Worm (Caenorhabditis elegans) whole organism, L2 larva: ENCODE results near the gene W03F8.4.

Source experiments
- C34F6.9 ChIP-seq: fragments of 150-350 bp; optimal IDR thresholded peaks from 2 replicates; lab custom pipeline; 2014; ENCODE audit warnings: missing biosample characterization, missing genetic modification characterization
- F13H6.1 ChIP-seq: sonication (generic microtip); optimal IDR thresholded peaks from 2 replicates; lab custom pipeline; 2016; ENCODE audit warnings: missing genetic modification characterization, missing compliant biosample characterization
- R02D3.7 ChIP-seq: fragments of 150-350 bp; optimal IDR thresholded peaks from 2 replicates; lab custom pipeline; 2014; ENCODE audit warnings: missing biosample characterization, missing genetic modification characterization
- Y55F3AM.14 ChIP-seq: fragments of 200-800 bp; sonication (Bioruptor generic); optimal IDR thresholded peaks from 2 replicates; lab custom pipeline; 2018; ENCODE audit warnings: mild to moderate bottlenecking, missing genetic modification characterization, missing compliant biosample characterization
- ZK546.5 ChIP-seq: sonication (generic microtip); optimal IDR thresholded peaks from 2 replicates; lab custom pipeline; 2017; ENCODE audit warnings: missing biosample characterization, missing genetic modification characterization
- alr-1 ChIP-seq: fragments of 150-350 bp; optimal IDR thresholded peaks from 2 replicates; lab custom pipeline; 2014; ENCODE audit warnings: missing biosample characterization, missing genetic modification characterization
- aly-2 ChIP-seq: fragments of 150-350 bp; optimal IDR thresholded peaks from 2 replicates; lab custom pipeline; 2014; ENCODE audit warnings: missing biosample characterization, missing genetic modification characterization
- blmp-1 ChIP-seq: sonication (generic microtip); optimal IDR thresholded peaks from 2 replicates; lab custom pipeline; 2017; ENCODE audit warnings: missing genetic modification characterization, mild to moderate bottlenecking, missing compliant biosample characterization, antibody characterized with exemption, moderate library complexity; ENCODE audit not compliant: insufficient read depth
- ceh-16 ChIP-seq: fragments of 150-350 bp; optimal IDR thresholded peaks from 2 replicates; lab custom pipeline; 2014; ENCODE audit warnings: missing biosample characterization, missing genetic modification characterization
- ceh-82 ChIP-seq: fragments of 150-350 bp; optimal IDR thresholded peaks from 2 replicates; lab custom pipeline; 2014; ENCODE audit warnings: missing biosample characterization, missing genetic modification characterization
- crh-2 ChIP-seq: sonication (generic microtip); optimal IDR thresholded peaks from 2 replicates; lab custom pipeline; 2017; ENCODE audit warnings: missing biosample characterization, missing genetic modification characterization
- egl-27 ChIP-seq: sonication (generic microtip); optimal IDR thresholded peaks from 3 replicates; lab custom pipeline; 2017; ENCODE audit warnings: missing biosample characterization, missing genetic modification reagents, missing genetic modification characterization
- elt-3 ChIP-seq: sonication (generic microtip); optimal IDR thresholded peaks from 2 replicates; lab custom pipeline; 2017; ENCODE audit warnings: missing biosample characterization, missing genetic modification characterization
- fos-1 ChIP-seq: fragments of 150-350 bp; optimal IDR thresholded peaks from 2 replicates; lab custom pipeline; 2014; ENCODE audit warnings: missing biosample characterization, missing genetic modification characterization
- gmeb-1 ChIP-seq: fragments of 150-350 bp; optimal IDR thresholded peaks from 2 replicates; lab custom pipeline; 2014; ENCODE audit warnings: missing biosample characterization, missing genetic modification characterization
- lin-11 ChIP-seq: fragments of 150-350 bp; sonication (generic microtip); optimal IDR thresholded peaks from 2 replicates; lab custom pipeline; 2014; ENCODE audit warnings: missing biosample characterization, missing genetic modification characterization, inconsistent platforms, mixed read lengths
- lin-13 ChIP-seq: fragments of 150-350 bp; optimal IDR thresholded peaks from 2 replicates; lab custom pipeline; 2014; ENCODE audit warnings: missing biosample characterization, missing genetic modification reagents, missing genetic modification characterization
- lin-39 ChIP-seq: fragments of 150-350 bp; optimal IDR thresholded peaks from 2 replicates; lab custom pipeline; 2014; ENCODE audit warnings: missing biosample characterization, missing genetic modification reagents, missing genetic modification characterization
- mab-5 ChIP-seq: fragments of 150-350 bp; optimal IDR thresholded peaks from 2 replicates; lab custom pipeline; 2014; ENCODE audit warnings: missing biosample characterization, missing genetic modification characterization
- mbf-1 ChIP-seq: sonication (generic microtip); optimal IDR thresholded peaks from 2 replicates; lab custom pipeline; 2017; ENCODE audit warnings: missing biosample characterization, missing genetic modification characterization
- mdl-1 ChIP-seq, 2 experiments: fragments of 150-350 bp in 1 of 2; sonication (generic microtip) in 1 of 2; optimal IDR thresholded peaks; 2 replicates each; lab custom pipeline; 2017; ENCODE audit warnings: missing biosample characterization in 2 of 2, missing genetic modification characterization in 2 of 2
- nhr-11 ChIP-seq: fragments of 150-350 bp; optimal IDR thresholded peaks from 2 replicates; lab custom pipeline; 2014; ENCODE audit warnings: missing biosample characterization, missing genetic modification characterization
- nhr-129 ChIP-seq: fragments of 150-350 bp; optimal IDR thresholded peaks from 2 replicates; lab custom pipeline; 2014; ENCODE audit warnings: missing biosample characterization, missing genetic modification characterization
- nhr-21 ChIP-seq: fragments of 150-350 bp; optimal IDR thresholded peaks from 2 replicates; lab custom pipeline; 2014; ENCODE audit warnings: missing biosample characterization, missing genetic modification characterization
- nhr-23 ChIP-seq: fragments of 150-350 bp; optimal IDR thresholded peaks from 2 replicates; lab custom pipeline; 2014; ENCODE audit warnings: missing biosample characterization, missing genetic modification reagents, missing genetic modification characterization
- nhr-237 ChIP-seq: fragments of 150-350 bp; optimal IDR thresholded peaks from 2 replicates; lab custom pipeline; 2014; ENCODE audit warnings: missing biosample characterization, missing genetic modification characterization
- nhr-25 ChIP-seq: fragments of 150-350 bp; sonication (generic microtip); optimal IDR thresholded peaks from 3 replicates; lab custom pipeline; 2014; ENCODE audit warnings: missing biosample characterization, missing genetic modification characterization
- nhr-6 ChIP-seq: fragments of 150-350 bp; optimal IDR thresholded peaks from 2 replicates; lab custom pipeline; 2014; ENCODE audit warnings: missing biosample characterization, missing genetic modification characterization
- nhr-77 ChIP-seq: fragments of 150-350 bp; optimal IDR thresholded peaks from 2 replicates; lab custom pipeline; 2014; ENCODE audit warnings: missing biosample characterization, missing genetic modification characterization
- peb-1 ChIP-seq: fragments of 150-350 bp; optimal IDR thresholded peaks from 2 replicates; lab custom pipeline; 2014; ENCODE audit warnings: missing biosample characterization, missing genetic modification characterization
- sem-4 ChIP-seq: fragments of 150-350 bp; optimal IDR thresholded peaks from 2 replicates; lab custom pipeline; 2014; ENCODE audit warnings: missing biosample characterization, missing genetic modification reagents, missing genetic modification characterization
- skn-1 ChIP-seq: sonication (generic microtip); optimal IDR thresholded peaks from 2 replicates; lab custom pipeline; 2017; ENCODE audit warnings: missing biosample characterization, missing genetic modification characterization
- sma-3 ChIP-seq: sonication (generic microtip); optimal IDR thresholded peaks from 2 replicates; lab custom pipeline; 2016; ENCODE audit warnings: missing genetic modification reagents, missing genetic modification characterization, missing compliant biosample characterization
- sma-9 ChIP-seq, 2 experiments: fragments of 150-350 bp in 1 of 2; sonication (generic microtip) in 1 of 2; optimal IDR thresholded peaks; 2 replicates each; lab custom pipeline; 2014 to 2016; ENCODE audit warnings: missing genetic modification characterization in 2 of 2, mild to moderate bottlenecking in 1 of 2, missing biosample characterization in 1 of 2, missing compliant biosample characterization in 1 of 2, missing genetic modification reagents in 1 of 2, moderate library complexity in 1 of 2
- snpc-4 ChIP-seq: fragments of 150-350 bp; optimal IDR thresholded peaks from 2 replicates; lab custom pipeline; 2014; ENCODE audit warnings: missing biosample characterization, missing genetic modification characterization
- unc-39 ChIP-seq: fragments of 150-350 bp; optimal IDR thresholded peaks from 2 replicates; lab custom pipeline; 2014; ENCODE audit warnings: missing biosample characterization, missing genetic modification characterization
- unc-55 ChIP-seq: fragments of 150-350 bp; sonication (generic microtip); optimal IDR thresholded peaks from 3 replicates; lab custom pipeline; 2014; ENCODE audit warnings: missing biosample characterization, missing genetic modification reagents, missing genetic modification characterization
- zag-1 ChIP-seq: fragments of 150-350 bp; optimal IDR thresholded peaks from 2 replicates; lab custom pipeline; 2014; ENCODE audit warnings: missing biosample characterization, missing genetic modification characterization
- ztf-1 ChIP-seq: fragments of 200-800 bp; sonication (Bioruptor generic); conservative IDR thresholded peaks from 2 replicates; pipeline ENCODE4 v1.3.6; 2022; ENCODE audit warnings: missing genetic modification characterization, missing compliant biosample characterization
- ztf-11 ChIP-seq: sonication (generic microtip); optimal IDR thresholded peaks from 2 replicates; lab custom pipeline; 2017; ENCODE audit warnings: missing biosample characterization, missing genetic modification characterization
- ztf-4 ChIP-seq: fragments of 150-350 bp; optimal IDR thresholded peaks from 2 replicates; lab custom pipeline; 2014; ENCODE audit warnings: missing biosample characterization, missing genetic modification characterization

The W03F8.4 gene

ce11 chrIV:5210606-5211005 is 26.7 kb downstream of the W03F8.4 start:
- TF ChIP-seq zag-1 (tag; lab: Kevin White, UChicago) (no peak), aly-2 (tag; lab: Kevin White, UChicago) (no peak), crh-2 (tag; lab: Kevin White, UChicago) (no peak), ceh-82 (tag; lab: Kevin White, UChicago) (no peak), unc-39 (tag; lab: Kevin White, UChicago) (no peak), lin-11 (tag; lab: Kevin White, UChicago) (no peak), alr-1 (tag; lab: Kevin White, UChicago) (no peak), nhr-23 (tag; lab: Kevin White, UChicago) (no peak), lin-13 (no peak), nhr-25 (no peak), nhr-6 (tag; lab: Kevin White, UChicago) (no peak)

DNA sequence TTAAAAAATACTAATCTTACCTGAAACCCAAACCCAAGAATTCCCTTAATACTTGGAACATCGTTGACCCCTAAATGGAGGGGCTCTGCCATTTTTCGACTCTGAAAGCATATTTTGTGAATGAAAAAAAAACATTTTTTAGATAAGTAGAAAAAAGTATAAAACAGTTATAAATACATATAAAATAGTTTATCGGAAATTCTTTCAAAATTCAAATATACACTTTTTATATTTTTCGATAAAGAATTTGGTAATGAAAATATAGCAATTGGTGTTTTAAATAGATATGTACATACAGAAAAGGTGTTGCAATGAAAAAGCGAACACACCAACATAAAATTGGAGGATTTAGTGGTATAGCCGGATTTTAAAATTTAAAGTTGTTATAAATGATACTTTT is 31.2 kb downstream of the W03F8.4 start, which contains the start of gene Y59E9AL.4:
Gene Y59E9AL.4 (minus strand): TSS at position 101 of the 400 bp plus-strand sequence.
- TF ChIP-seq nhr-237 (tag; lab: Kevin White, UChicago) (no peak), lin-39 (tag; lab: Kevin White, UChicago) (no peak), nhr-21 (tag; lab: Kevin White, UChicago) (no peak), gmeb-1 (tag; lab: Kevin White, UChicago) (no peak), zag-1 (tag; lab: Kevin White, UChicago) (no peak), F13H6.1 (tag; lab: Kevin White, UChicago) (no peak), nhr-6 (tag; lab: Kevin White, UChicago) (no peak)
- TF ChIP-seq, all 48 proteins: peak for 0

- no peak for TF ChIP-seq zag-1 (tag; lab: Kevin White, UChicago)
- no peak for TF ChIP-seq Y55F3AM.14
- no peak for TF ChIP-seq skn-1 (tag; lab: Kevin White, UChicago)
- TF ChIP-seq sem-4 = no peak
- TF ChIP-seq nhr-129 (tag; lab: Kevin White, UChicago) = no peak
- peak; percentile 37 for TF ChIP-seq fos-1
- no peak for TF ChIP-seq gmeb-1 (tag; lab: Kevin White, UChicago)
- TF ChIP-seq blmp-1 (tag; lab: Kevin White, UChicago) = peak; percentile 80
- no peak for TF ChIP-seq nhr-23 (tag; lab: Kevin White, UChicago)
- TF ChIP-seq mdl-1 (tag; optimal IDR thresholded peaks at IDR 0.05; lab: Kevin White, UChicago) = no peak
- no peak for TF ChIP-seq ZK546.5 (tag; lab: Kevin White, UChicago)
- TF ChIP-seq crh-2 (tag; lab: Kevin White, UChicago) = peak; percentile 27
- no peak for TF ChIP-seq ztf-1 (GFP tag; lab: Robert Waterston, UW)
- no peak for TF ChIP-seq nhr-237 (tag; lab: Kevin White, UChicago)
- TF ChIP-seq sma-9 (GFP tag; optimal IDR thresholded peaks at IDR 0.05; lab: Kevin White, UChicago) = peak; percentile 53
- no peak for TF ChIP-seq sma-9 (tag; optimal IDR thresholded peaks at IDR 0.05; lab: Kevin White, UChicago)
- TF ChIP-seq ztf-4 = no peak
- TF ChIP-seq aly-2 (tag; lab: Kevin White, UChicago) = no peak
- no peak for TF ChIP-seq mab-5
- no peak for TF ChIP-seq ztf-11 (tag; lab: Kevin White, UChicago)
- no peak for TF ChIP-seq nhr-21 (tag; lab: Kevin White, UChicago)
- no peak for TF ChIP-seq nhr-77 (tag; lab: Kevin White, UChicago)
- TF ChIP-seq nhr-25 = peak; percentile 91
- TF ChIP-seq sma-3 (GFP tag; lab: Kevin White, UChicago) = peak; percentile 63
- no peak for TF ChIP-seq C34F6.9 (tag; lab: Kevin White, UChicago)
- TF ChIP-seq unc-39 (tag; lab: Kevin White, UChicago) = no peak
- no peak for TF ChIP-seq R02D3.7 (tag; lab: Kevin White, UChicago)
- no peak for TF ChIP-seq unc-55 (GFP tag; lab: Kevin White, UChicago)
- no peak for TF ChIP-seq egl-27 (tag; lab: Kevin White, UChicago)
- no peak for TF ChIP-seq mbf-1 (tag; lab: Kevin White, UChicago)
- TF ChIP-seq peb-1 (tag; lab: Kevin White, UChicago) = no peak
- no peak for TF ChIP-seq snpc-4 (tag; lab: Kevin White, UChicago)
- no peak for TF ChIP-seq nhr-11 (tag; lab: Kevin White, UChicago)
- no peak for TF ChIP-seq nhr-6 (tag; lab: Kevin White, UChicago)
- TF ChIP-seq elt-3 (tag; lab: Kevin White, UChicago) = no peak
- TF ChIP-seq ceh-16 (tag; lab: Kevin White, UChicago) = no peak
Measured at ce11 chrIV:5216349-5216748, 32.4 kb downstream of the W03F8.4 start.
